Worm (Caenorhabditis elegans) whole organism, L4 larva: Measurements from ENCODE around the gene K09D9.14.

Experiments
- ama-1 ChIP-seq: fragments of 150-350 bp; optimal IDR thresholded peaks from 2 replicates; lab custom pipeline; 2014; ENCODE audit warnings: inconsistent platforms, mixed read lengths
- fkh-10 ChIP-seq: fragments of 150-350 bp; optimal IDR thresholded peaks from 2 replicates; lab custom pipeline; 2014; ENCODE audit warnings: missing biosample characterization, missing genetic modification reagents, missing genetic modification characterization
- lin-13 ChIP-seq: fragments of 150-350 bp; optimal IDR thresholded peaks from 2 replicates; lab custom pipeline; 2014; ENCODE audit warnings: missing biosample characterization, missing genetic modification reagents, missing genetic modification characterization
- skn-1 ChIP-seq: fragments of 150-350 bp; optimal IDR thresholded peaks from 2 replicates; lab custom pipeline; 2014; ENCODE audit warnings: missing biosample characterization, missing genetic modification characterization
- ztf-11 ChIP-seq: fragments of 150-350 bp; optimal IDR thresholded peaks from 2 replicates; lab custom pipeline; 2014; ENCODE audit warnings: missing biosample characterization, missing genetic modification characterization

DNA sequence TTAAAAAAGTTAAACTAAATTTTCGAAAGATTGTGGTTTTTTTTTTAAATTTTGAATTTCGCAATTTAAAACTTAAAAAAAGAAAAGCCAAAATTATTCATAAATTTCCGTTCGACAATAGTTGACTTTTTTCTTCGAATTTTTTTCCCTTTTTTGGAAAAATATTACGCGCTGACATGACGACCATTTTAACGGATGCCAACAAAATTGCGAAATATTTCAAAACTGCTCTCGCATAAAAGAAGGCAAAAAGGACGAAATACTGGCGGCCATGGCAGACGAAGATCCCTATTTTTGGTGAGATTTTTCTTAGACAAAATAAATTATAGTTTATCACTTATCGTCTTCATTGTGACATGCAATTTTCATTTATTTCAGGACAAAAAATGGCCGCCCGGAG is 16.9 kb upstream of the K09D9.14 start:
- TF ChIP-seq ama-1 (lab: Kevin White, UChicago): no peak
- TF ChIP-seq lin-13 (GFP tag; lab: Kevin White, UChicago): no peak
- no peak for TF ChIP-seq fkh-10 (GFP tag; lab: Kevin White, UChicago)
- no peak for TF ChIP-seq ztf-11 (tag; lab: Kevin White, UChicago)
- no peak for TF ChIP-seq skn-1 (tag; lab: Kevin White, UChicago)
